Fruit fly (Drosophila melanogaster) whole organism, prepupa: ENCODE measurements around the gene CG3430.

Experiments
- Blimp-1 ChIP-seq: fragments of 200-800 bp; sonication (Bioruptor generic); optimal IDR thresholded peaks from 3 replicates; lab custom pipeline; 2017; ENCODE audit warnings: missing biosample characterization, missing genetic modification characterization, mild to moderate bottlenecking, moderate library complexity, missing genetic modification reagents
- CG10631 ChIP-seq: fragments of 200-800 bp; sonication (Bioruptor generic); optimal IDR thresholded peaks from 2 replicates; lab custom pipeline; 2016; ENCODE audit warnings: missing biosample characterization, missing genetic modification characterization
- CG11294 ChIP-seq: fragments of 200-800 bp; sonication (Bioruptor generic); IDR thresholded peaks from 2 replicates; pipeline ENCODE4 v1.3.6; 2022; ENCODE audit warnings: missing biosample characterization, missing genetic modification characterization
- CG11762 ChIP-seq: fragments of 200-800 bp; sonication (Bioruptor generic); optimal IDR thresholded peaks from 3 replicates; lab custom pipeline; 2016; ENCODE audit warnings: missing biosample characterization, missing genetic modification characterization; ENCODE audit not compliant: insufficient read depth
- CG11902 ChIP-seq: fragments of 200-800 bp; sonication (Bioruptor generic); optimal IDR thresholded peaks from 3 replicates; lab custom pipeline; 2016; ENCODE audit warnings: missing biosample characterization, missing genetic modification characterization
- CG1621 ChIP-seq: fragments of 200-800 bp; sonication (Bioruptor generic); optimal IDR thresholded peaks from 3 replicates; lab custom pipeline; 2018; ENCODE audit warnings: missing biosample characterization, mild to moderate bottlenecking, missing genetic modification characterization
- CG16779 ChIP-seq: fragments of 200-800 bp; sonication (Bioruptor generic); optimal IDR thresholded peaks from 3 replicates; lab custom pipeline; 2017; ENCODE audit warnings: missing biosample characterization, mild to moderate bottlenecking, missing genetic modification characterization
- CG3032 ChIP-seq: fragments of 200-800 bp; optimal IDR thresholded peaks from 2 replicates; lab custom pipeline; 2019; ENCODE audit warnings: missing biosample characterization, mild to moderate bottlenecking, missing genetic modification characterization, moderate library complexity
- CG31627 ChIP-seq: fragments of 200-800 bp; sonication (Bioruptor generic); optimal IDR thresholded peaks from 3 replicates; lab custom pipeline; 2016; ENCODE audit warnings: missing biosample characterization, missing genetic modification characterization
- CG34406 ChIP-seq: fragments of 200-800 bp; sonication (Bioruptor generic); optimal IDR thresholded peaks from 3 replicates; lab custom pipeline; 2016; ENCODE audit warnings: missing biosample characterization, missing genetic modification characterization
- CG6276 ChIP-seq: fragments of 200-800 bp; sonication (Bioruptor generic); optimal IDR thresholded peaks from 2 replicates; lab custom pipeline; 2017; ENCODE audit warnings: missing biosample characterization, mild to moderate bottlenecking, missing genetic modification characterization
- CG6808 ChIP-seq: fragments of 200-800 bp; sonication (Bioruptor generic); optimal IDR thresholded peaks from 3 replicates; lab custom pipeline; 2017; ENCODE audit warnings: missing biosample characterization, missing genetic modification characterization, mild to moderate bottlenecking, moderate library complexity, missing genetic modification reagents
- CG6854 ChIP-seq: fragments of 200-800 bp; sonication (Bioruptor generic); optimal IDR thresholded peaks from 2 replicates; lab custom pipeline; 2017; ENCODE audit warnings: missing biosample characterization, mild to moderate bottlenecking, missing genetic modification characterization
- CG8119 ChIP-seq: fragments of 200-800 bp; sonication (Bioruptor generic); IDR thresholded peaks from 3 replicates; pipeline ENCODE4 v1.3.6; 2022; ENCODE audit warnings: missing biosample characterization, missing genetic modification characterization
- CG8632 ChIP-seq: fragments of 200-800 bp; sonication (Bioruptor generic); optimal IDR thresholded peaks from 3 replicates; lab custom pipeline; 2016; ENCODE audit warnings: missing biosample characterization, missing genetic modification characterization
- CG9139 ChIP-seq: fragments of 200-800 bp; sonication (Bioruptor generic); optimal IDR thresholded peaks from 3 replicates; lab custom pipeline; 2017; ENCODE audit warnings: missing biosample characterization, mild to moderate bottlenecking, missing genetic modification characterization
- Eip75B ChIP-seq: fragments of 200-800 bp; sonication (Bioruptor generic); optimal IDR thresholded peaks from 3 replicates; lab custom pipeline; 2016; ENCODE audit warnings: missing biosample characterization, missing genetic modification characterization
- Eip78C ChIP-seq: fragments of 200-800 bp; sonication (Bioruptor generic); peaks from one replicate; lab custom pipeline; 2016; ENCODE audit warnings: missing biosample characterization, missing genetic modification characterization
- Eip93F ChIP-seq: fragments of 200-800 bp; sonication (Bioruptor generic); optimal IDR thresholded peaks from 2 replicates; lab custom pipeline; 2016; ENCODE audit warnings: missing biosample characterization, mild to moderate bottlenecking, missing genetic modification characterization
- Ets21C ChIP-seq: fragments of 200-800 bp; sonication (Bioruptor generic); optimal IDR thresholded peaks from 3 replicates; lab custom pipeline; 2016; ENCODE audit warnings: missing biosample characterization, missing genetic modification characterization
- Ets96B ChIP-seq: fragments of 200-800 bp; optimal IDR thresholded peaks from 2 replicates; lab custom pipeline; 2019; ENCODE audit warnings: missing biosample characterization, mild to moderate bottlenecking, missing genetic modification characterization, moderate library complexity
- Gug ChIP-seq: fragments of 200-800 bp; sonication (Bioruptor generic); IDR thresholded peaks from 2 replicates; pipeline ENCODE4 v1.3.6; 2022; ENCODE audit warnings: missing biosample characterization, missing genetic modification characterization
- Hr39 ChIP-seq: fragments of 200-800 bp; sonication (Bioruptor generic); optimal IDR thresholded peaks from 2 replicates; lab custom pipeline; 2016; ENCODE audit warnings: missing biosample characterization, missing genetic modification characterization
- Hr4 ChIP-seq: fragments of 200-800 bp; sonication (Bioruptor generic); optimal IDR thresholded peaks from 3 replicates; lab custom pipeline; 2016; ENCODE audit warnings: missing biosample characterization, missing genetic modification characterization
- Met ChIP-seq: fragments of 200-800 bp; sonication (Bioruptor generic); optimal IDR thresholded peaks from 3 replicates; lab custom pipeline; 2016; ENCODE audit warnings: missing biosample characterization, missing genetic modification characterization
- OdsH ChIP-seq: fragments of 200-800 bp; sonication (Bioruptor generic); optimal IDR thresholded peaks from 3 replicates; lab custom pipeline; 2016; ENCODE audit warnings: missing biosample characterization, missing genetic modification characterization
- Smox ChIP-seq: fragments of 200-800 bp; sonication (Bioruptor generic); optimal IDR thresholded peaks from 3 replicates; lab custom pipeline; 2016; ENCODE audit warnings: missing biosample characterization, missing genetic modification characterization
- Sox102F ChIP-seq: fragments of 200-800 bp; sonication (Bioruptor generic); optimal IDR thresholded peaks from 2 replicates; lab custom pipeline; 2016; ENCODE audit warnings: missing biosample characterization, mild to moderate bottlenecking, missing genetic modification characterization
- Sox14 ChIP-seq: fragments of 200-800 bp; sonication (Bioruptor generic); optimal IDR thresholded peaks from 3 replicates; lab custom pipeline; 2016; ENCODE audit warnings: missing biosample characterization, missing genetic modification characterization
- achi ChIP-seq: fragments of 200-800 bp; sonication (Bioruptor generic); optimal IDR thresholded peaks from 3 replicates; lab custom pipeline; 2016; ENCODE audit warnings: missing biosample characterization, missing genetic modification characterization
- acj6 ChIP-seq: fragments of 200-800 bp; sonication (Bioruptor generic); optimal IDR thresholded peaks from 3 replicates; lab custom pipeline; 2016; ENCODE audit warnings: missing biosample characterization, missing genetic modification characterization
- cyc ChIP-seq: fragments of 200-800 bp; sonication (Bioruptor generic); optimal IDR thresholded peaks from 3 replicates; lab custom pipeline; 2016; ENCODE audit warnings: missing biosample characterization, missing genetic modification characterization
- dac ChIP-seq: fragments of 200-800 bp; sonication (Bioruptor generic); optimal IDR thresholded peaks from 2 replicates; lab custom pipeline; 2017; ENCODE audit warnings: missing biosample characterization, mild to moderate bottlenecking, missing genetic modification characterization
- dsx ChIP-seq: fragments of 200-800 bp; optimal IDR thresholded peaks from 3 replicates; lab custom pipeline; 2019; ENCODE audit warnings: missing biosample characterization, mild to moderate bottlenecking, missing genetic modification characterization, moderate library complexity; ENCODE audit not compliant: poor library complexity, severe bottlenecking
- esn ChIP-seq: fragments of 200-800 bp; sonication (Bioruptor generic); optimal IDR thresholded peaks from 2 replicates; lab custom pipeline; 2016; ENCODE audit warnings: missing biosample characterization, mild to moderate bottlenecking, missing genetic modification characterization, moderate library complexity
- fd59A ChIP-seq: fragments of 200-800 bp; sonication (Bioruptor generic); optimal IDR thresholded peaks from 2 replicates; lab custom pipeline; 2017; ENCODE audit warnings: missing biosample characterization, mild to moderate bottlenecking, missing genetic modification characterization, missing genetic modification reagents
- fd85E ChIP-seq: fragments of 200-800 bp; sonication (Bioruptor generic); optimal IDR thresholded peaks from 3 replicates; lab custom pipeline; 2016; ENCODE audit warnings: missing biosample characterization, missing genetic modification characterization
- fkh ChIP-seq: fragments of 200-800 bp; sonication (Bioruptor generic); optimal IDR thresholded peaks from 3 replicates; lab custom pipeline; 2017; ENCODE audit warnings: missing biosample characterization, mild to moderate bottlenecking, missing genetic modification characterization, moderate library complexity
- lz ChIP-seq: fragments of 200-800 bp; sonication (Bioruptor generic); optimal IDR thresholded peaks from 3 replicates; lab custom pipeline; 2016; ENCODE audit warnings: missing biosample characterization, missing genetic modification characterization
- net ChIP-seq: fragments of 200-800 bp; sonication (Bioruptor generic); optimal IDR thresholded peaks from 3 replicates; lab custom pipeline; 2016; ENCODE audit warnings: missing biosample characterization, missing genetic modification characterization
- salr ChIP-seq, 2 experiments: fragments of 200-800 bp; sonication (Bioruptor generic); optimal IDR thresholded peaks; 3 replicates each; lab custom pipeline; 2016 to 2018; ENCODE audit warnings: missing biosample characterization in 2 of 2, missing genetic modification characterization in 2 of 2, mild to moderate bottlenecking in 1 of 2
- spab ChIP-seq: fragments of 200-800 bp; sonication (Bioruptor generic); optimal IDR thresholded peaks from 2 replicates; lab custom pipeline; 2017; ENCODE audit warnings: missing biosample characterization, mild to moderate bottlenecking, missing genetic modification characterization, missing genetic modification reagents
- topi ChIP-seq: fragments of 200-800 bp; sonication (Bioruptor generic); optimal IDR thresholded peaks from 3 replicates; lab custom pipeline; 2016; ENCODE audit warnings: missing biosample characterization, missing genetic modification characterization
- vri ChIP-seq: fragments of 200-800 bp; sonication (Bioruptor generic); optimal IDR thresholded peaks from 3 replicates; lab custom pipeline; 2016; ENCODE audit warnings: missing biosample characterization, mild to moderate bottlenecking, missing genetic modification characterization

CG3430 gene

DNA sequence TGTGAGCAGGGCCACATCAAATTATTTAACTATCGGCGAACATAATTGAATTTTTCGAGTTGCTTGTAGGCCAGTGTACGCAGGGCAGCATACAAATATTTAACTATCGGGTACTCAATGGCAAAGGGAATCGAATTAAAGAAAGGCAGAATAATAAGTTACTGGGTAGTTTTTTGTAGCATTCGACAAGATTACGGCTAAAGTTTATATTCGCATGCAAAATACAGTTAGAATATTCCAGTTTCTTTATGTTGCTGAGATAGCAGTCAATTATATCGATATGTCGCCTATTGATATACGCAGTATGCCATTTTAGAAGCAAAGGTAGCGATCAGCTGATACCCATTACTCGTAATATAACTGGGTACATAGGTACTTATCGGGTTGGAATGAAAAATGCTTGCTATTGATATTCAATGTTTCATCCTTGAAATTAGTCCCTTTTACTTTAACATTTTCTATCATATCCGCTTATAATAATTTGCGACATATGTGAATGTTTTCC is 11.3 kb downstream of the CG3430 start (continued):
- TF ChIP-seq OdsH (no peak), dsx (GFP tag; lab: Kevin White, UChicago) (peak; percentile 62), Sox102F (GFP tag; lab: Kevin White, UChicago) (no peak), Blimp-1 (GFP tag; lab: Kevin White, UChicago) (no peak), Smox (GFP tag; lab: Kevin White, UChicago) (peak; percentile 55), fd59A (no peak), lz (peak; percentile 63)

DNA sequence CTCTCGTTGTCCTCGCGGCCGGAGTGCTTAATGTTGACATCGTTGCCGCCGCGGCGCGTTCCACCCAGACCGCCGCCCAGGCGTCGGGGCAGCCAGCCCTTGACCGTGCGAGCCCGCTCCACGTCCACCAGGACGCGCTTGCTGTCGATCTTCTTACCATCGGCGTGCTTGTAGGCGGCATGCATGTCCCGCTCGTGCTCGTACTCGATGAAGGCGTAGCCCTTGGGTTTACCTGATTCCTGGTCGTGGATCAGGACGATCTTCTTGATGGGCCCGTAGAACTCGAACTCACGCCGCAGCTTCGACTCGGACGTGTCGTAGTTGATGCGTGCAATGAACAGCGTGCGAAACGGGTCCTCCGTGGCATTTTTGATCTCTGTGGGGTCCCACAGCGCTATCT is 14.0 kb downstream of the CG3430 start:
- TF ChIP-seq CG6276 (GFP tag; lab: Kevin White, UChicago) (no peak), Eip93F (no peak), fkh (no peak), Sox102F (GFP tag; lab: Kevin White, UChicago) (no peak), spab (GFP tag; lab: Kevin White, UChicago) (no peak)
- TF ChIP-seq, all 60 proteins: peak for 0

DNA sequence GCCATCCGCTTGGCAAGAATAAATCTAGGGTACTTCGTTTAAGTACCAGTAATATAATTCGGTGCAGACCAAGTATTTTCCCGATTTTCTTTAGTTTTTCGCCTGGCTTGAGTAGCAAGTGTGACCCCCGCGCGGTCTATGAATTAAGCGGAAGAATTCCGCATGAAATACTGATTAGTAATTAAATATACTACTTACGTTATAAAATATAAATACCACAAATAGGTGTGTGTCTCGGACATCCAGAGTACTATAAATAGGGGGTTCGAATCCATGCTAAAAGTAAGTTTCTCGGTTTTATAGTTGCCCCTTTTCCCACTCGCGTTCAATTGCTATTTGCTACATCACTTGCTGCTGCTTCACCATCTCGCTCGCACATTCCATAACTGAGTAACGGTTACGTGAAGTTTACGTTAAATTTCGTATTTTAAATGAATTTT is 14.8 kb downstream of the CG3430 start, which contains the start of gene snRNP-U1-70K:
Gene snRNP-U1-70K, minus strand, starts transcription at position 141 of the 440 bp plus-strand sequence.
- TF ChIP-seq CG10631: no peak
- TF ChIP-seq Sox14 (GFP tag; lab: Kevin White, UChicago): no peak
- TF ChIP-seq CG8632 (GFP tag; lab: Kevin White, UChicago): no peak
- no peak for TF ChIP-seq CG31627 (GFP tag; lab: Kevin White, UChicago)
- no peak for TF ChIP-seq CG8119
- TF ChIP-seq Blimp-1 (GFP tag; lab: Kevin White, UChicago): no peak
- TF ChIP-seq Ets21C (GFP tag; lab: Kevin White, UChicago): no peak
- no peak for TF ChIP-seq fd59A
- TF ChIP-seq Eip78C (GFP tag; lab: Kevin White, UChicago): no peak

DNA sequence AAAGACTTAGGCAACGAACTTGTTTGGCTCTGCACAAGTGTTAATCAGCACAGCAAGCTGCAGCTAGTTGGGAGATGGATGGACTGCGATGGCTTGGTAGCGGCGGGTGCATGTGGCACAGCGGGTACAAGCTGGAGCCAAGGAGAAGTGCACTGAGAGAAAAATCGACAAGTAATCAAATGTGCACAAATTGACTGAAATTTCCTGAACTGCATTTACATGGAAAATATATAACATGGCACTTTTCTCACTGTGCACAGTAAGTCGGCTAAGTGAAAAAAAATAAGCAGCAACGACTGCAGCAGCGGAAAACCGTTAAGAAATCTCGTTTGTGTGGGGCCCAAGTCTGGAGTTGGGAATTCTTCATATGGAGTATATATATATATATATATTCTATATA is 34.3 kb downstream of the CG3430 start:
- TF ChIP-seq CG3032 (tag; lab: Kevin White, UChicago) (peak; percentile 65), CG11294 (GFP tag; lab: Robert Waterston, UW) (peak; percentile 37; the same call in 1 of the 2 replicates), CG6854 (GFP tag; lab: Kevin White, UChicago) (no peak), fd59A (peak; percentile 54), acj6 (GFP tag; lab: Kevin White, UChicago) (peak; percentile 62), CG11902 (peak; percentile 48), cyc (GFP tag; lab: Kevin White, UChicago) (peak; percentile 27), vri (GFP tag; lab: Kevin White, UChicago) (no peak), Eip93F (no peak), CG34406 (GFP tag; lab: Kevin White, UChicago) (peak; percentile 36), CG16779 (tag; lab: Kevin White, UChicago) (peak; percentile 44), CG8119 (peak; percentile 75), CG6808 (GFP tag; lab: Kevin White, UChicago) (peak; percentile 65), Gug (peak; percentile 63), CG1621 (tag; lab: Kevin White, UChicago) (peak; percentile 66), net (GFP tag; lab: Kevin White, UChicago) (peak; percentile 77), topi (GFP tag; lab: Kevin White, UChicago) (peak; percentile 54), Eip75B (GFP tag; lab: Kevin White, UChicago) (peak; percentile 82), OdsH (peak; percentile 66), esn (no peak), CG9139 (GFP tag; lab: Kevin White, UChicago) (peak; percentile 45), Met (no peak), CG11762 (GFP tag; lab: Kevin White, UChicago) (peak; percentile 46), dac (peak; percentile 39), Smox (GFP tag; lab: Kevin White, UChicago) (peak; percentile 12), Ets96B (tag; lab: Kevin White, UChicago) (peak; percentile 76), CG8632 (GFP tag; lab: Kevin White, UChicago) (peak; percentile 33), Sox14 (GFP tag; lab: Kevin White, UChicago) (peak; percentile 67), fd85E (GFP tag; lab: Kevin White, UChicago) (no peak), Eip78C (GFP tag; lab: Kevin White, UChicago) (peak; percentile 91), Hr39 (GFP tag; lab: Kevin White, UChicago) (peak; percentile 20), salr (GFP tag; optimal IDR thresholded peaks at IDR 0.05; lab: Kevin White, UChicago) (peak; percentile 53 to 55), Hr4 (GFP tag; lab: Kevin White, UChicago) (peak; percentile 76), Ets21C (GFP tag; lab: Kevin White, UChicago) (no peak), achi (peak; percentile 59), Blimp-1 (GFP tag; lab: Kevin White, UChicago) (no peak)
